Worm (Caenorhabditis elegans) whole organism, young adult: Measurements from ENCODE around the gene F20G2.2.

Experiments used
- B0035.1 ChIP-seq: sonication (generic microtip); optimal IDR thresholded peaks from 2 replicates; lab custom pipeline; 2016; ENCODE audit warnings: missing genetic modification characterization, mild to moderate bottlenecking, missing compliant biosample characterization, missing genotype, missing genetic modification reagents
- F33H1.4 ChIP-seq: fragments of 200-800 bp; sonication (Bioruptor generic); IDR thresholded peaks from 2 replicates; pipeline ENCODE4 v1.3.6; 2022; ENCODE audit warnings: missing genetic modification reagents, missing genetic modification characterization, missing compliant biosample characterization
- F39B2.1 ChIP-seq: fragments of 200-800 bp; sonication (Bioruptor generic); IDR thresholded peaks from 2 replicates; pipeline ENCODE4 v1.3.6; 2022; ENCODE audit warnings: missing genetic modification reagents, missing genetic modification characterization, missing compliant biosample characterization
- F49E8.2 ChIP-seq: sonication (generic microtip); optimal IDR thresholded peaks from 3 replicates; lab custom pipeline; 2017; ENCODE audit warnings: missing genetic modification characterization, mild to moderate bottlenecking, missing compliant biosample characterization, antibody characterized with exemption, moderate library complexity; ENCODE audit not compliant: insufficient read depth
- F55B11.4 ChIP-seq: sonication (generic microtip); optimal IDR thresholded peaks from 2 replicates; lab custom pipeline; 2016; ENCODE audit warnings: missing compliant biosample characterization, missing genetic modification characterization, borderline replicate concordance; ENCODE audit not compliant: insufficient read depth
- F57A8.1 ChIP-seq: fragments of 200-800 bp; sonication (Bioruptor generic); optimal IDR thresholded peaks from 2 replicates; lab custom pipeline; 2018; ENCODE audit warnings: mild to moderate bottlenecking, missing genetic modification characterization, moderate library complexity, missing compliant biosample characterization
- F57C9.4 ChIP-seq: sonication (generic microtip); optimal IDR thresholded peaks from 2 replicates; lab custom pipeline; 2017; ENCODE audit warnings: mild to moderate bottlenecking, missing genetic modification characterization, missing compliant biosample characterization
- atf-7 ChIP-seq: sonication (generic microtip); optimal IDR thresholded peaks from 2 replicates; lab custom pipeline; 2017; ENCODE audit warnings: mild to moderate bottlenecking, missing genetic modification characterization, missing compliant biosample characterization
- athp-1 ChIP-seq: sonication (generic microtip); optimal IDR thresholded peaks from 2 replicates; lab custom pipeline; 2017; ENCODE audit warnings: mild to moderate bottlenecking, missing genetic modification characterization, missing compliant biosample characterization
- attf-5 ChIP-seq: fragments of 200-800 bp; sonication (Bioruptor generic); optimal IDR thresholded peaks from 2 replicates; lab custom pipeline; 2018; ENCODE audit warnings: mild to moderate bottlenecking, missing genetic modification characterization, missing compliant biosample characterization
- ccch-3 ChIP-seq: fragments of 200-800 bp; sonication (Bioruptor generic); optimal IDR thresholded peaks from 2 replicates; lab custom pipeline; 2018; ENCODE audit warnings: mild to moderate bottlenecking, missing genetic modification characterization, missing compliant biosample characterization
- cebp-2 ChIP-seq: fragments of 200-800 bp; sonication (Bioruptor generic); IDR thresholded peaks from 2 replicates; pipeline ENCODE4 v1.3.6; 2022; ENCODE audit warnings: missing genetic modification characterization, missing compliant biosample characterization
- ceh-27 ChIP-seq: fragments of 200-800 bp; sonication (Bioruptor generic); optimal IDR thresholded peaks from 2 replicates; lab custom pipeline; 2018; ENCODE audit warnings: mild to moderate bottlenecking, missing genetic modification characterization, moderate library complexity, missing compliant biosample characterization
- dox-1 ChIP-seq: fragments of 200-800 bp; sonication (Bioruptor generic); IDR thresholded peaks from 2 replicates; pipeline ENCODE4 v1.3.6; 2022; ENCODE audit warnings: missing genetic modification reagents, missing genetic modification characterization, missing compliant biosample characterization
- dpl-1 ChIP-seq: fragments of 150-350 bp; optimal IDR thresholded peaks from 2 replicates; lab custom pipeline; 2014; ENCODE audit warnings: missing biosample characterization, missing genetic modification reagents, missing genetic modification characterization
- efl-1 ChIP-seq: fragments of 150-350 bp; optimal IDR thresholded peaks from 2 replicates; lab custom pipeline; 2014; ENCODE audit warnings: missing biosample characterization, missing genetic modification reagents, missing genetic modification characterization
- egrh-3 ChIP-seq: fragments of 200-800 bp; sonication (Bioruptor generic); IDR thresholded peaks from 2 replicates; pipeline ENCODE4 v1.3.6; 2022; ENCODE audit warnings: missing genetic modification reagents, missing genetic modification characterization, missing compliant biosample characterization
- hmg-1.2 ChIP-seq: fragments of 200-800 bp; sonication (Bioruptor generic); IDR thresholded peaks from 2 replicates; pipeline ENCODE4 v1.3.6; 2022; ENCODE audit warnings: missing genetic modification reagents, missing genetic modification characterization, missing compliant biosample characterization
- hsf-1 ChIP-seq: fragments of 200-800 bp; sonication (Bioruptor generic); IDR thresholded peaks from 2 replicates; pipeline ENCODE4 v1.3.6; 2022; ENCODE audit warnings: missing genetic modification reagents, missing genetic modification characterization, missing compliant biosample characterization
- let-526 ChIP-seq: fragments of 200-800 bp; sonication (Bioruptor generic); IDR thresholded peaks from 2 replicates; pipeline ENCODE4 v1.3.6; 2022; ENCODE audit warnings: missing genetic modification reagents, missing genetic modification characterization, missing compliant biosample characterization
- lin-35 ChIP-seq, 3 experiments: fragments of 150-350 bp in 2 of 3; sonication (generic microtip) in 1 of 3; optimal IDR thresholded peaks; 2 replicates each; lab custom pipeline; 2014 to 2018; ENCODE audit warnings: missing biosample characterization in 3 of 3, missing genetic modification characterization in 3 of 3, missing genetic modification reagents in 3 of 3
- lir-1 ChIP-seq: fragments of 200-800 bp; sonication (Bioruptor generic); conservative IDR thresholded peaks from 2 replicates; pipeline ENCODE4 v1.3.6; 2022; ENCODE audit warnings: missing genetic modification reagents, missing genetic modification characterization, missing compliant biosample characterization
- lsl-1 ChIP-seq: fragments of 200-800 bp; sonication (Bioruptor generic); optimal IDR thresholded peaks from 2 replicates; lab custom pipeline; 2018; ENCODE audit warnings: mild to moderate bottlenecking, missing genetic modification characterization, moderate library complexity, missing compliant biosample characterization
- madf-10 ChIP-seq: sonication (generic microtip); optimal IDR thresholded peaks from 2 replicates; lab custom pipeline; 2016; ENCODE audit warnings: mild to moderate bottlenecking, missing genetic modification characterization, missing compliant biosample characterization
- madf-8 ChIP-seq: fragments of 200-800 bp; sonication (Bioruptor generic); conservative IDR thresholded peaks from 2 replicates; pipeline ENCODE4 v1.3.6; 2022; ENCODE audit warnings: missing genetic modification reagents, missing genetic modification characterization, missing compliant biosample characterization
- mcd-1 ChIP-seq: fragments of 200-800 bp; sonication (Bioruptor generic); IDR thresholded peaks from 2 replicates; pipeline ENCODE4 v1.3.6; 2022; ENCODE audit warnings: missing genetic modification reagents, missing genetic modification characterization, missing compliant biosample characterization
- nhr-120 ChIP-seq: fragments of 200-800 bp; sonication (Bioruptor generic); IDR thresholded peaks from 2 replicates; pipeline ENCODE4 v1.3.6; 2022; ENCODE audit warnings: missing genetic modification characterization, missing compliant biosample characterization
- nhr-179 ChIP-seq: sonication (generic microtip); optimal IDR thresholded peaks from 2 replicates; lab custom pipeline; 2016; ENCODE audit warnings: mild to moderate bottlenecking, missing genetic modification characterization, missing compliant biosample characterization
- nhr-80 ChIP-seq: sonication (generic microtip); optimal IDR thresholded peaks from 2 replicates; lab custom pipeline; 2016; ENCODE audit warnings: missing genetic modification characterization, missing compliant biosample characterization
- rpc-1 ChIP-seq, 2 experiments: fragments of 150-350 bp in 1 of 2; sonication (generic microtip) in 1 of 2; optimal IDR thresholded peaks; 2 replicates each; lab custom pipeline; 2014 to 2018; ENCODE audit warnings: missing biosample characterization in 1 of 2, missing genetic modification characterization in 1 of 2, missing genetic modification reagents in 1 of 2, missing genotype in 1 of 2
- snpc-1.3 ChIP-seq: sonication (generic microtip); optimal IDR thresholded peaks from 2 replicates; lab custom pipeline; 2017; ENCODE audit warnings: missing genetic modification characterization, mild to moderate bottlenecking, missing compliant biosample characterization, antibody characterized with exemption, moderate library complexity, missing genotype, missing genetic modification reagents; ENCODE audit not compliant: insufficient read depth
- snpc-3.4 ChIP-seq: sonication (generic microtip); optimal IDR thresholded peaks from 2 replicates; lab custom pipeline; 2017; ENCODE audit warnings: missing genetic modification characterization, mild to moderate bottlenecking, missing compliant biosample characterization, antibody characterized with exemption, moderate library complexity, missing genotype, missing genetic modification reagents
- snpc-4 ChIP-seq, 5 experiments: fragments of 150-350 bp in 1 of 5; sonication (generic microtip) in 4 of 5; optimal IDR thresholded peaks; 2 replicates each; lab custom pipeline; 2014 to 2018; ENCODE audit warnings: missing genetic modification characterization in 5 of 5, missing biosample characterization in 3 of 5, antibody characterized with exemption in 2 of 5, mild to moderate bottlenecking in 2 of 5, missing compliant biosample characterization in 2 of 5, missing genotype in 2 of 5, moderate library complexity in 2 of 5, missing genetic modification reagents in 1 of 5
- tbp1 ChIP-seq: fragments of 200-800 bp; sonication (Bioruptor generic); optimal IDR thresholded peaks from 2 replicates; lab custom pipeline; 2018; ENCODE audit warnings: mild to moderate bottlenecking, missing genetic modification characterization, missing compliant biosample characterization
- tlf-1 ChIP-seq: fragments of 200-800 bp; sonication (Bioruptor generic); optimal IDR thresholded peaks from 2 replicates; lab custom pipeline; 2018; ENCODE audit warnings: mild to moderate bottlenecking, missing genetic modification characterization, missing compliant biosample characterization
- xnd-1 ChIP-seq: sonication (generic microtip); optimal IDR thresholded peaks from 2 replicates; lab custom pipeline; 2016; ENCODE audit warnings: missing genotype, missing genetic modification reagents, missing genetic modification characterization, missing compliant biosample characterization
- ztf-18 ChIP-seq: sonication (generic microtip); optimal IDR thresholded peaks from 2 replicates; lab custom pipeline; 2016; ENCODE audit warnings: missing genotype, mild to moderate bottlenecking, missing genetic modification characterization, missing compliant biosample characterization
- ztf-25 ChIP-seq: fragments of 200-800 bp; sonication (Bioruptor generic); IDR thresholded peaks from 2 replicates; pipeline ENCODE4 v1.3.6; 2022; ENCODE audit warnings: missing genetic modification reagents, missing genetic modification characterization, missing compliant biosample characterization
- ztf-6 ChIP-seq: fragments of 200-800 bp; sonication (Bioruptor generic); IDR thresholded peaks from 2 replicates; pipeline ENCODE4 v1.3.6; 2022; ENCODE audit warnings: missing genetic modification reagents, missing genetic modification characterization, missing compliant biosample characterization

F20G2.2 gene

DNA sequence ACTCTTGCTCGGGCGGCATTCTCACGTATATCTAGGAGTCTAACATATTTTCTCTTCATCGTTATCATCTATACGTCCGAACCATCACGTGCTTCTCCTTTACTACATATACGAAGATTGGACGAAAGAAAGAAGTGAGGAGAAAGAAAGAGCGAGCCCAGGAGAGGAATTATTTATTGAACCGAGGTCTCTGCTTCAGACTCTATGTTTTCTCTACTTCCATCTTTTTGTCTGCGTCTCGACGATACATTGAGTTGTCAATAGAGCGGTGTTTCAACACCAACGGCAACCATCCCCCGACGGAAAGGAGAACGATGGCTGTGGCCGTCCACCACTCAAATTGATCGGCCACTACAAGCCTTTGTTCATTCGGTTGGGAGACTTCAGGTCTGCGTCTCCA lies 33.2 kb upstream of the F20G2.2 start (continued):
- TF ChIP-seq hmg-1.2 (GFP tag; lab: Robert Waterston, UW) (peak; percentile 59; the same call in 1 of the 2 replicates), F57A8.1 (no peak), F33H1.4 (GFP tag; lab: Robert Waterston, UW) (no peak), dpl-1 (peak; percentile 1), attf-5 (GFP tag; lab: Kevin White, UChicago) (peak; percentile 93), atf-7 (tag; lab: Kevin White, UChicago) (no peak), tlf-1 (GFP tag; lab: Kevin White, UChicago) (peak; percentile 26), ztf-25 (GFP tag; lab: Robert Waterston, UW) (no peak), dox-1 (GFP tag; lab: Robert Waterston, UW) (peak; percentile 79), nhr-80 (tag; lab: Kevin White, UChicago) (peak; percentile 93), madf-10 (tag; lab: Kevin White, UChicago) (peak; percentile 61), nhr-179 (tag; lab: Kevin White, UChicago) (no peak), efl-1 (GFP tag; lab: Kevin White, UChicago) (no peak), ztf-18 (tag; lab: Kevin White, UChicago) (peak; percentile 48), tbp1 (GFP tag; lab: Kevin White, UChicago) (peak; percentile 22), let-526 (GFP tag; lab: Robert Waterston, UW) (peak; percentile 61; the same call in 1 of the 2 replicates), F49E8.2 (tag; lab: Kevin White, UChicago) (no peak), snpc-4 (GFP tag; optimal IDR thresholded peaks at IDR 0.05; lab: Kevin White, UChicago) (no peak), snpc-4 (tag; optimal IDR thresholded peaks at IDR 0.05; lab: Kevin White, UChicago) (peak; percentile 16 to 64 (median 48))
- TF ChIP-seq, all 124 proteins: peak for 34

DNA sequence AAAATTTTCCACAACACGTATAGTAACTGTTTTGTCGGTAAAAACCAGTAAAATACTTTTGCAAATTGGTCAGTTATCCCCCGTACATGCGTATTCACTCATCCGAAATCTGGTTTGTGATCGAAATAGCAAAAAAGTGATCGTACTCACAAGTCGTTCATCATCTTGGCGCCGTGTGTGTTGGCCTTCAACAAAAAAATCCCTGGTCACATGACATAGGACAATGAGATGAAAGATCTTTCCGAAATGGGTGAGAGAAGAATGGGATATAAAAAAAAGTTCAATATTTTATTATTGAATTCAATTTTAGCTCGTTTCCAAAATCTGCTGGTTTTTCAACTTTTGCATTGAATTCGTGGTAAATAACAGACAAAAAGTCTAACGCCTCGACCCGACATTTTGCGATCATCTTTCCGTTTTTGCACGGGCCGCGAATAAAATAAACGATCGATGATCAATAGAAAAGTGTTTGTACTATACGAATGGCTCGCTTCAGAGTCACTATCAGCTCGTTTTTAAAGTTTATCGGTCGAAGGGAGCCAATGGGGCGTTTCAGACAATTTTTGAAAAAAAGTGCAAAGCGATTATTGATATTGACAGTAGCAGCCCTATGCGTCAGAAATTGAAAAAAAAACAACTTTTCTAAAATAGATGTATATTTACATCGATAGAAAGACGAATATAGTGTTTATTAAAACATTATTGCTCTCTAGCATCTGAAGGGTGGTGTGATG lies 31.9 kb upstream of the F20G2.2 start:
- no peak for TF ChIP-seq ztf-6 (GFP tag; lab: Robert Waterston, UW)
- peak; percentile 68 for TF ChIP-seq nhr-80 (tag; lab: Kevin White, UChicago)
- TF ChIP-seq lin-35 (GFP tag; optimal IDR thresholded peaks at IDR 0.05; lab: Kevin White, UChicago) = peak in 1 of 3 experiments; percentile 6

DNA sequence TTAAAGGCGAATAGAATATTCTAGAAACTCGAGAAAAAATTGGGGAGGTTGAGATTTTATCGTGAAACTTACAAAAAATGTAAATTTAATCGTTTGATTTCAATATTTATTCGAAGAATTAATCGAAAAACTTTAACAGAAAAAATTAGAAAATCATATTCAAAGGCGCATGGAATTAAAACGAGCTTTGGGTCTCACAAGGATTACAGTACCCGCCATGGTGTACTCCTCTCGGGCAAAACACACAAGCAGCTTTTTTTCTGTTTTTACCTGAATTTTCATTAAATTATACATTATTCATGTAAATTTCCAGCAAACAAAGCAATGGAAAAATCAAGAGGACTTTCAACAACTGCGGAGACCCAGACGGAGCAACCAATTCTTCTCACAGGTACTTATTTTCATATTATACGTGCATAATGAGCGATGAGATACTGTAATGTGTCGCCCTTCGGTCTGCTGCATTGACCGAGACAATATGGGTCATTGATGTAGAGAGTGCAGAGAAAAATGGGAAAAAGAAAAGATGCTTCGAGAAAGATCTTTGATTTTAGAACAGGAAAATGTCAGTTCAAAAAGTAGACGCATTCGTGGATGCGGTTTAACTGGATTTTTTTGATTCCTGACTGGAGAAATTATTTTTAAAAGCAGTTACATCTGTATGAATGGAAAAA lies 31.2 kb upstream of the F20G2.2 start, which contains the start of the genes F53C11.4 and F53C11.5:
Gene F53C11.4, minus strand, starts transcription at position 128 of the 674 bp plus-strand sequence.
Gene F53C11.5, plus strand, starts transcription at position 325 of the 674 bp plus-strand sequence.
- no peak for TF ChIP-seq lir-1
- TF ChIP-seq nhr-80 (tag; lab: Kevin White, UChicago) = peak; percentile 33
- no peak for TF ChIP-seq ceh-27 (GFP tag; lab: Kevin White, UChicago)
- no peak for TF ChIP-seq F57C9.4 (tag; lab: Kevin White, UChicago)
- no peak for TF ChIP-seq rpc-1 (optimal IDR thresholded peaks at IDR 0.05; lab: Kevin White, UChicago)
- TF ChIP-seq rpc-1 (tag; optimal IDR thresholded peaks at IDR 0.05; lab: Kevin White, UChicago) = no peak
- TF ChIP-seq F55B11.4 = no peak
- no peak for TF ChIP-seq athp-1 (tag; lab: Kevin White, UChicago)
- peak; percentile 54 for TF ChIP-seq xnd-1
- no peak for TF ChIP-seq nhr-120 (GFP tag; lab: Robert Waterston, UW)
- peak; percentile 53; the same call in 1 of the 2 replicates for TF ChIP-seq dox-1 (GFP tag; lab: Robert Waterston, UW)
- peak; percentile 9 for TF ChIP-seq snpc-1.3
- TF ChIP-seq egrh-3 (GFP tag; lab: Robert Waterston, UW) = no peak
- no peak for TF ChIP-seq B0035.1 (tag; lab: Kevin White, UChicago)
- peak; percentile 28 for TF ChIP-seq tlf-1 (GFP tag; lab: Kevin White, UChicago)
- TF ChIP-seq F39B2.1 (GFP tag; lab: Robert Waterston, UW) = no peak
- peak; percentile 88 for TF ChIP-seq lsl-1 (GFP tag; lab: Kevin White, UChicago)
- TF ChIP-seq tbp1 (GFP tag; lab: Kevin White, UChicago) = no peak
- peak; percentile 20 for TF ChIP-seq snpc-4 (GFP tag; optimal IDR thresholded peaks at IDR 0.05; lab: Kevin White, UChicago)
- TF ChIP-seq snpc-4 (tag; optimal IDR thresholded peaks at IDR 0.05; lab: Kevin White, UChicago) = peak in 2 of 4 experiments; percentile 18 to 42
- TF ChIP-seq madf-8 (GFP tag; lab: Robert Waterston, UW) = peak; percentile 59
- TF ChIP-seq cebp-2 (GFP tag; lab: Robert Waterston, UW) = no peak
- peak; percentile 89 for TF ChIP-seq F33H1.4 (GFP tag; lab: Robert Waterston, UW)
- TF ChIP-seq snpc-3.4 (tag; lab: Kevin White, UChicago) = peak; percentile 27
- peak; percentile 35; the same call in 1 of the 2 replicates for TF ChIP-seq hmg-1.2 (GFP tag; lab: Robert Waterston, UW)
- no peak for TF ChIP-seq ccch-3 (GFP tag; lab: Kevin White, UChicago)
- TF ChIP-seq mcd-1 = peak; percentile 14; the same call in 1 of the 2 replicates
- peak; percentile 76 for TF ChIP-seq hsf-1 (GFP tag; lab: Robert Waterston, UW)
